Fruit fly (Drosophila melanogaster): ENCODE measurements around the gene CG43779.

CG43779 gene

dm6 chr2L:13268040-13268652, 38.4 kb downstream of the CG43779 start (continued):
- TF ChIP-seq salr (GFP tag; optimal IDR thresholded peaks at IDR 0.05) (peak in 1 of 2 experiments; percentile 51), Eip93F (GFP tag; optimal IDR thresholded peaks at IDR 0.05) (no peak), Sox15 (GFP tag; optimal IDR thresholded peaks at IDR 0.05) (no peak), Eip78C (GFP tag) (peak; percentile 71), acj6 (GFP tag; optimal IDR thresholded peaks at IDR 0.05) (peak; percentile 19), CG6808 (GFP tag; optimal IDR thresholded peaks at IDR 0.05) (peak; percentile 51), Hr39 (GFP tag; optimal IDR thresholded peaks at IDR 0.05) (no peak), ss (GFP tag; optimal IDR thresholded peaks at IDR 0.05) (peak; percentile 54 to 65), fkh (GFP tag; optimal IDR thresholded peaks at IDR 0.05) (no peak), Sox14 (GFP tag; optimal IDR thresholded peaks at IDR 0.05) (peak; percentile 25)

DNA sequence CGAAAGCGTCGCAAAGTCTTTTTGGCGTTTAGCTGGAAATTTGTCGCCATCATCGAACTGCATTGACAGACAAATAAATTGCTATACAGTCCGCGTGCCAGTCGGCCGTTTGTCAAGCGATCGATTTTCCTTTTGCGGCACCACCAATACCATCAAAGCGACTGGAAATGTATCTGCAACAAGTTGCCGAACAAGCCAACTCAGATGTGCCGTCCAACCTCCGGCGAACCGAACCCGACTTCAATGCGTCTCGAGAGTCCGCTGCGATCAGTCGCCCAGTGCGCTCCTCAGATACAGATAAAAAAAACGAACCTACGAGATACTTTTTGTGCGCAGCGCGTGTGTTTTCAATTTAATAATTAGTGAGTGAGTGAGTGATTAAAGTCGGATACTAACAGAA, 39.9 kb downstream of the CG43779 start:
- TF ChIP-seq Lpt (GFP tag; optimal IDR thresholded peaks at IDR 0.05) = no peak
- no peak; the same call in 1 of the 2 replicates for TF ChIP-seq CG15336 (GFP tag; IDR thresholded peaks at IDR 0.05)
- no peak for TF ChIP-seq Met (GFP tag; optimal IDR thresholded peaks at IDR 0.05)
- TF ChIP-seq topi (GFP tag; optimal IDR thresholded peaks at IDR 0.05) = no peak
- TF ChIP-seq CG1621 (tag; optimal IDR thresholded peaks at IDR 0.05) = peak; percentile 41
- no peak for TF ChIP-seq Sox102F (GFP tag; optimal IDR thresholded peaks at IDR 0.05)
- no peak for TF ChIP-seq CG10631 (GFP tag; optimal IDR thresholded peaks at IDR 0.05)
- no peak for TF ChIP-seq dac (GFP tag; optimal IDR thresholded peaks at IDR 0.05)
- no peak for TF ChIP-seq Sox14 (GFP tag; optimal IDR thresholded peaks at IDR 0.05)
- no peak for TF ChIP-seq Gug (GFP tag; IDR thresholded peaks at IDR 0.05)
- peak; percentile 23 for TF ChIP-seq CG3032 (tag; optimal IDR thresholded peaks at IDR 0.05)
- peak; percentile 47; the same call in 1 of the 3 replicates for TF ChIP-seq eg (GFP tag; IDR thresholded peaks at IDR 0.05)
- TF ChIP-seq Eip78C (GFP tag) = peak; percentile 63
- TF ChIP-seq net (GFP tag; optimal IDR thresholded peaks at IDR 0.05) = no peak
- TF ChIP-seq salr (GFP tag; optimal IDR thresholded peaks at IDR 0.05) = no peak
- peak; percentile 27 for TF ChIP-seq CG3919 (GFP tag; optimal IDR thresholded peaks at IDR 0.05)
- TF ChIP-seq CG32006 (GFP tag; optimal IDR thresholded peaks at IDR 0.05) = peak; percentile 17
- peak in 1 of 2 experiments; percentile 75 for TF ChIP-seq ss (GFP tag; optimal IDR thresholded peaks at IDR 0.05)
- no peak for TF ChIP-seq CG11294 (GFP tag; IDR thresholded peaks at IDR 0.05)
- no peak for TF ChIP-seq Eip75B (GFP tag; optimal IDR thresholded peaks at IDR 0.05)
- TF ChIP-seq svp (GFP tag) = no peak
- no peak for TF ChIP-seq achi (GFP tag; optimal IDR thresholded peaks at IDR 0.05)
- no peak for TF ChIP-seq CG6276 (GFP tag; optimal IDR thresholded peaks at IDR 0.05)
- TF ChIP-seq CG6808 (GFP tag; optimal IDR thresholded peaks at IDR 0.05) = peak; percentile 21
- TF ChIP-seq Hr39 (GFP tag; optimal IDR thresholded peaks at IDR 0.05) = no peak
- no peak for TF ChIP-seq CG8319 (GFP tag; optimal IDR thresholded peaks at IDR 0.05)
- no peak for TF ChIP-seq OdsH (GFP tag; optimal IDR thresholded peaks at IDR 0.05)
- TF ChIP-seq pdm3 (GFP tag; optimal IDR thresholded peaks at IDR 0.05) = no peak
- no peak for TF ChIP-seq CG31627 (GFP tag; optimal IDR thresholded peaks at IDR 0.05)
- no peak for TF ChIP-seq cyc (GFP tag; optimal IDR thresholded peaks at IDR 0.05)
- no peak for TF ChIP-seq lz (GFP tag; optimal IDR thresholded peaks at IDR 0.05)
- no peak for TF ChIP-seq CG34406 (GFP tag; optimal IDR thresholded peaks at IDR 0.05)
- 0 out of 3 replicates have a peak, but pooled peaks have one; percentile 18 for TF ChIP-seq CG8119 (GFP tag; IDR thresholded peaks at IDR 0.05)

- no peak for TF ChIP-seq eg (GFP tag; IDR thresholded peaks at IDR 0.05)
- TF ChIP-seq CG8119 (GFP tag; IDR thresholded peaks at IDR 0.05) = no peak
- no peak for TF ChIP-seq CG7368 (GFP tag; optimal IDR thresholded peaks at IDR 0.05)
- TF ChIP-seq Lpt (GFP tag; optimal IDR thresholded peaks at IDR 0.05) = no peak
- no peak for TF ChIP-seq Ets96B (tag; optimal IDR thresholded peaks at IDR 0.05)
Measured at dm6 chr2L:13265776-13266175, 40.8 kb downstream of the CG43779 start, which contains the start of gene CG31848. CG31848 (minus strand) TSS chr2L:13265876.

All from whole organism, prepupa.